Worm (Caenorhabditis elegans) whole organism, L4/young adult: ENCODE measurements around the gene srxa-18.

Experiments used
- W03F9.2 ChIP-seq: fragments of 150-350 bp; optimal IDR thresholded peaks from 2 replicates; lab custom pipeline; 2014; ENCODE audit warnings: missing biosample characterization, missing genetic modification characterization
- him-1 ChIP-seq: sonication (generic microtip); optimal IDR thresholded peaks from 2 replicates; lab custom pipeline; 2016; ENCODE audit warnings: missing genotype, missing genetic modification reagents, missing genetic modification characterization, missing compliant biosample characterization

DNA sequence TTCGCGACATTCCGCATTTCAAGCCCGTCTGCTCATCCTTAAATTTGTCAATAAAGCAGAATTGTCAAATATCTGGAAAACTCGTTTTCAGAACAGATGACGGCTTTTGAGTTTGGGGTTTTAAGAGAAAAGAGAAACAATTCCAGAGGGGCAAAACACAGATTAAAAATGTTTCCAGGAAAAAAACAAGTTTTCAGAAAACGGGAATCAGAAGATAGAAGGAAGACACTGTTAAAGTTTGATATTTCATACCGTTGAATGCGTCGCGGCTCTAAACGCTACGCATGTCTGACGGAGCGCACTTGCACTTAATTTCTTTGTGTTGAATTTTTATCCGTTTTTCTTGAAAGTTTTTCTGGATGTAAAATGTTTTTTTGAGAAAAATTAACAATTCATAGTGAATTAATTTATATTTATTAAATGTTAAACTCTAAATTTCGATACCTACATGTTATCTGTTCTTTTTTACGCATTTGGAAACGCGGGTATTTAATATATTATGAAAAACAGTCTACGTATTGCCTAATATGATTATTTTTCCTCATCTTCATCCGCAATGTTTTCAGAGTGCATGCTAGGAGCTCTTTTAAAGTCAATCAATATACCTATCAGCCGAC lies 13.4 kb upstream of the srxa-18 start, which contains the start of the genes C08B6.18, wdr-20 and C08B6.8:
- no peak for TF ChIP-seq W03F9.2 (tag; lab: Kevin White, UChicago)
- TF ChIP-seq him-1 (tag; lab: Kevin White, UChicago): no peak
